Worm (Caenorhabditis elegans): ENCODE results near the gene C27F2.4.

DNA sequence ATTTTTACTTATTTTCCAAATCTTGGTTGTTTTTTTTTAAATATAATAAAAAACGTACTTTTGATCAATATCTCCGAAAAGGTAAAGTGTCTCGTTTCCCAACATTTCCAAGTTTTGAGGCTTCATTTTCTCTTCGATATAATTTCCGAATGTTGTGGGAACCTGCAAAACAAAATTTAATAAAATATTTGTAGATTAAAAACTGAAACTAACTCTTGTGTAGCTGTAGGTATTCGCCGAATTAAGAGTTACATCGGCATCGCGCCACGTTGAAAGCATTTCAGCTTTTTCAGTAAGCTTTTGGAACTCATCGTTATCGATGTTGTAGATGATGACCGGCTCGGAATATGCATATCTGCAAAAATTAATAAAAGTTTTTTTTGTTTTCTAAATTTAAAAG lies 2.3 kb upstream of the C27F2.4 start, which contains the start of gene vps-22:
- TF ChIP-seq him-1 (tag; optimal IDR thresholded peaks at IDR 0.05) (no peak), dao-5 (tag; optimal IDR thresholded peaks at IDR 0.05) (no peak), W03F9.2 (tag; optimal IDR thresholded peaks at IDR 0.05) (no peak)
